Worm (Caenorhabditis elegans) whole organism, L1 larva: ENCODE measurements around the gene str-94.

Experiments
- C04F5.9 ChIP-seq: sonication (generic microtip); optimal IDR thresholded peaks from 2 replicates; lab custom pipeline; 2016; ENCODE audit warnings: missing genetic modification characterization, missing compliant biosample characterization
- aha-1 ChIP-seq: fragments of 150-350 bp; optimal IDR thresholded peaks from 2 replicates; lab custom pipeline; 2014; ENCODE audit warnings: missing biosample characterization, missing genetic modification characterization
- alr-1 ChIP-seq: fragments of 200-800 bp; sonication (Bioruptor generic); optimal IDR thresholded peaks from 2 replicates; lab custom pipeline; 2018; ENCODE audit warnings: borderline replicate concordance, mild to moderate bottlenecking, missing genetic modification characterization, missing compliant biosample characterization
- aly-2 ChIP-seq: fragments of 150-350 bp; optimal IDR thresholded peaks from 2 replicates; lab custom pipeline; 2014; ENCODE audit warnings: missing biosample characterization, missing genetic modification characterization
- blmp-1 ChIP-seq: fragments of 150-350 bp; optimal IDR thresholded peaks from 2 replicates; lab custom pipeline; 2014; ENCODE audit warnings: missing biosample characterization, missing genetic modification characterization
- ceh-63 ChIP-seq: fragments of 200-800 bp; sonication (Bioruptor generic); optimal IDR thresholded peaks from 2 replicates; lab custom pipeline; 2018; ENCODE audit warnings: mild to moderate bottlenecking, missing genetic modification characterization, missing compliant biosample characterization
- ceh-88 ChIP-seq: fragments of 200-800 bp; sonication (Bioruptor generic); IDR thresholded peaks from 2 replicates; pipeline ENCODE4 v1.3.6; 2022; ENCODE audit warnings: missing genetic modification characterization, missing compliant biosample characterization
- ceh-90 ChIP-seq: sonication (generic microtip); optimal IDR thresholded peaks from 2 replicates; lab custom pipeline; 2016; ENCODE audit warnings: missing genetic modification characterization, missing compliant biosample characterization
- dpl-1 ChIP-seq, 3 experiments: fragments of 150-350 bp in 2 of 3; sonication (generic microtip) in 1 of 3; optimal IDR thresholded peaks; 2 replicates each; lab custom pipeline; 2014 to 2017; ENCODE audit warnings: missing biosample characterization in 3 of 3, missing genetic modification characterization in 3 of 3, missing genetic modification reagents in 3 of 3
- dsc-1 ChIP-seq: sonication (generic microtip); optimal IDR thresholded peaks from 2 replicates; lab custom pipeline; 2016; ENCODE audit warnings: mild to moderate bottlenecking, missing genetic modification characterization, missing compliant biosample characterization
- efl-1 ChIP-seq, 4 experiments: fragments of 150-350 bp; optimal IDR thresholded peaks in 3 of 4; peaks in 1 of 4; 1 replicate in 1 of 4; 2 replicates in 3 of 4; lab custom pipeline; 2014; ENCODE audit warnings: missing biosample characterization in 2 of 4, missing genetic modification characterization in 2 of 4, missing genetic modification reagents in 2 of 4
- efl-3 ChIP-seq: fragments of 200-800 bp; sonication (Bioruptor generic); optimal IDR thresholded peaks from 2 replicates; lab custom pipeline; 2018; ENCODE audit warnings: mild to moderate bottlenecking, missing genetic modification characterization, missing compliant biosample characterization
- egl-13 ChIP-seq: sonication (generic microtip); optimal IDR thresholded peaks from 2 replicates; lab custom pipeline; 2016; ENCODE audit warnings: missing genotype, missing genetic modification reagents, missing genetic modification characterization, missing compliant biosample characterization
- egl-27 ChIP-seq, 2 experiments: fragments of 150-350 bp in 1 of 2; sonication (generic microtip); optimal IDR thresholded peaks; 3 replicates each; lab custom pipeline; 2017 to 2018; ENCODE audit warnings: missing biosample characterization in 2 of 2, missing genetic modification characterization in 2 of 2, missing genetic modification reagents in 2 of 2
- elt-2 ChIP-seq: sonication (generic microtip); optimal IDR thresholded peaks from 2 replicates; lab custom pipeline; 2016; ENCODE audit warnings: missing genetic modification characterization, mild to moderate bottlenecking, inconsistent platforms, missing compliant biosample characterization, missing genetic modification reagents
- ets-5 ChIP-seq: fragments of 200-800 bp; sonication (Bioruptor generic); IDR thresholded peaks from 2 replicates; pipeline ENCODE4 v1.3.6; 2022; ENCODE audit warnings: missing genetic modification characterization, missing compliant biosample characterization
- fkh-10 ChIP-seq: sonication (generic microtip); optimal IDR thresholded peaks from 2 replicates; lab custom pipeline; 2017; ENCODE audit warnings: missing biosample characterization, missing genetic modification reagents, missing genetic modification characterization
- fos-1 ChIP-seq: fragments of 150-350 bp; optimal IDR thresholded peaks from 2 replicates; lab custom pipeline; 2014; ENCODE audit warnings: missing biosample characterization, missing genetic modification characterization
- grh-1 ChIP-seq: fragments of 200-800 bp; sonication (Bioruptor generic); IDR thresholded peaks from 2 replicates; pipeline ENCODE4 v1.3.6; 2022; ENCODE audit warnings: missing genetic modification reagents, missing genetic modification characterization, missing compliant biosample characterization
- hlh-17 ChIP-seq: fragments of 200-800 bp; sonication (Bioruptor generic); optimal IDR thresholded peaks from 2 replicates; lab custom pipeline; 2018; ENCODE audit warnings: missing genetic modification characterization, mild to moderate bottlenecking, missing compliant biosample characterization, moderate library complexity, borderline replicate concordance
- jun-1 ChIP-seq: fragments of 150-350 bp; optimal IDR thresholded peaks from 2 replicates; lab custom pipeline; 2014; ENCODE audit warnings: missing biosample characterization, missing genetic modification reagents, missing genetic modification characterization
- lin-14 ChIP-seq: fragments of 200-800 bp; sonication (Bioruptor generic); optimal IDR thresholded peaks from 2 replicates; lab custom pipeline; 2018; ENCODE audit warnings: mild to moderate bottlenecking, missing genetic modification characterization, moderate library complexity, missing compliant biosample characterization
- lin-15B ChIP-seq: fragments of 150-350 bp; sonication (generic microtip); optimal IDR thresholded peaks from 3 replicates; lab custom pipeline; 2014; ENCODE audit warnings: missing biosample characterization, missing genetic modification characterization
- lin-39 ChIP-seq: fragments of 150-350 bp; optimal IDR thresholded peaks from 2 replicates; lab custom pipeline; 2014; ENCODE audit warnings: missing biosample characterization, missing genetic modification reagents, missing genetic modification characterization
- lir-3 ChIP-seq: sonication (generic microtip); optimal IDR thresholded peaks from 2 replicates; lab custom pipeline; 2016; ENCODE audit warnings: mild to moderate bottlenecking, missing genetic modification characterization, moderate library complexity, missing compliant biosample characterization; ENCODE audit not compliant: poor library complexity
- mef-2 ChIP-seq: fragments of 150-350 bp; optimal IDR thresholded peaks from 2 replicates; lab custom pipeline; 2014; ENCODE audit warnings: missing biosample characterization, missing genetic modification characterization
- nhr-11 ChIP-seq: fragments of 150-350 bp; optimal IDR thresholded peaks from 2 replicates; lab custom pipeline; 2014; ENCODE audit warnings: missing biosample characterization, missing genetic modification characterization
- nhr-12 ChIP-seq: sonication (generic microtip); optimal IDR thresholded peaks from 2 replicates; lab custom pipeline; 2017; ENCODE audit warnings: missing biosample characterization, missing genetic modification characterization
- nhr-19 ChIP-seq: fragments of 200-800 bp; sonication (Bioruptor generic); conservative IDR thresholded peaks from 2 replicates; pipeline ENCODE4 v1.3.6; 2022; ENCODE audit warnings: missing genetic modification characterization, missing compliant biosample characterization
- nhr-71 ChIP-seq: sonication (generic microtip); optimal IDR thresholded peaks from 2 replicates; lab custom pipeline; 2016; ENCODE audit warnings: mild to moderate bottlenecking, missing genetic modification characterization, moderate library complexity, missing compliant biosample characterization
- nhr-76 ChIP-seq: sonication (generic microtip); optimal IDR thresholded peaks from 2 replicates; lab custom pipeline; 2017; ENCODE audit warnings: missing biosample characterization, missing genetic modification characterization
- nhr-85 ChIP-seq: sonication (generic microtip); peaks from one replicate; lab custom pipeline; 2016; ENCODE audit warnings: missing genetic modification characterization, inconsistent platforms, missing compliant biosample characterization
- pag-3 ChIP-seq: sonication (generic microtip); optimal IDR thresholded peaks from 2 replicates; lab custom pipeline; 2017; ENCODE audit warnings: missing genetic modification characterization, mild to moderate bottlenecking, missing compliant biosample characterization, antibody characterized with exemption, borderline replicate concordance; ENCODE audit not compliant: insufficient read depth
- pqm-1 ChIP-seq: sonication (generic microtip); optimal IDR thresholded peaks from 3 replicates; lab custom pipeline; 2017; ENCODE audit warnings: missing biosample characterization, missing genetic modification characterization
- rnt-1 ChIP-seq: sonication (generic microtip); optimal IDR thresholded peaks from 2 replicates; lab custom pipeline; 2016; ENCODE audit warnings: mild to moderate bottlenecking, missing genetic modification characterization, moderate library complexity, missing compliant biosample characterization
- skn-1 ChIP-seq: fragments of 150-350 bp; optimal IDR thresholded peaks from 2 replicates; lab custom pipeline; 2014; ENCODE audit warnings: missing biosample characterization, missing genetic modification characterization
- snpc-4 ChIP-seq: fragments of 150-350 bp; optimal IDR thresholded peaks from 2 replicates; lab custom pipeline; 2014; ENCODE audit warnings: missing biosample characterization, missing genetic modification characterization
- sox-4 ChIP-seq: sonication (generic microtip); optimal IDR thresholded peaks from 2 replicates; lab custom pipeline; 2016; ENCODE audit warnings: missing genetic modification characterization, missing compliant biosample characterization
- sptf-1 ChIP-seq: fragments of 150-350 bp; optimal IDR thresholded peaks from 2 replicates; lab custom pipeline; 2014; ENCODE audit warnings: missing biosample characterization, missing genetic modification characterization
- sup-37 ChIP-seq: fragments of 200-800 bp; sonication (Bioruptor generic); optimal IDR thresholded peaks from 2 replicates; lab custom pipeline; 2018; ENCODE audit warnings: mild to moderate bottlenecking, missing genetic modification characterization, missing compliant biosample characterization
- tbx-2 ChIP-seq: sonication (generic microtip); optimal IDR thresholded peaks from 2 replicates; lab custom pipeline; 2016; ENCODE audit warnings: missing genetic modification characterization, missing compliant biosample characterization
- tlp-1 ChIP-seq: fragments of 150-350 bp; optimal IDR thresholded peaks from 2 replicates; lab custom pipeline; 2014; ENCODE audit warnings: missing biosample characterization, missing genetic modification characterization
- unc-86 ChIP-seq: sonication (generic microtip); optimal IDR thresholded peaks from 2 replicates; lab custom pipeline; 2016; ENCODE audit warnings: missing genetic modification characterization, missing compliant biosample characterization
- vab-15 ChIP-seq: sonication (generic microtip); optimal IDR thresholded peaks from 2 replicates; lab custom pipeline; 2017; ENCODE audit warnings: missing genotype, mild to moderate bottlenecking, missing genetic modification characterization, missing compliant biosample characterization
- xbp-1 ChIP-seq: sonication (generic microtip); optimal IDR thresholded peaks from 2 replicates; lab custom pipeline; 2016; ENCODE audit warnings: missing genetic modification characterization, missing compliant biosample characterization
- zip-4 ChIP-seq: fragments of 200-800 bp; sonication (Bioruptor generic); optimal IDR thresholded peaks from 2 replicates; lab custom pipeline; 2018; ENCODE audit warnings: mild to moderate bottlenecking, missing genetic modification characterization, moderate library complexity, missing compliant biosample characterization
- ztf-11 ChIP-seq, 2 experiments: sonication (generic microtip); optimal IDR thresholded peaks; 2 replicates each; lab custom pipeline; 2016 to 2017; ENCODE audit warnings: missing genetic modification characterization in 2 of 2, missing biosample characterization in 1 of 2, missing compliant biosample characterization in 1 of 2

str-94 gene

DNA sequence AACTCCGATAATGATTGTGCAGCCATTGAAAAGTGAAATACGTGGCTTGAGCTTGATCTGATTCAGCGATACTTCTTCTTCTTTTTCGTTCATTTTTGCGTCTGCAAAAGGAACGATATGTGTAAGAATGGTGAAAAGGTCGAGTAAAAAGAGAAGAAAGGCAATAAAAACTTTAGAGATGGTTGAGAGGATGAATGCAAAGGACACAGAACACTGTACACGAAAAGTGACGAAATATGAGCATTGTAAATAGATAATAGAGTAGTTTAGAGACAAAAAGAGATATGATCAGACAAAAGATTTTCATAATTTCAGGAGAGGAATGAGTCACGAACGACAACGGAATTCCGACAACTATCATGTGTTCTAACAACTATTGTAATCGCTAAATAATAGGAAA, 2.8 kb downstream of the str-94 start, which contains the start of gene aat-2:
TSS of gene aat-2 (minus strand) at position 101 of the 400 bp plus-strand sequence.
- no peak for TF ChIP-seq elt-2 (tag; lab: Kevin White, UChicago)
- no peak for TF ChIP-seq nhr-85 (tag; lab: Kevin White, UChicago)
- no peak for TF ChIP-seq sup-37 (GFP tag; lab: Kevin White, UChicago)
- TF ChIP-seq lin-15B (tag; lab: Kevin White, UChicago) = no peak
- TF ChIP-seq sox-4 (tag; lab: Kevin White, UChicago) = no peak
- no peak for TF ChIP-seq ztf-11 (tag; optimal IDR thresholded peaks at IDR 0.05; lab: Kevin White, UChicago)
- TF ChIP-seq sptf-1 (tag; lab: Kevin White, UChicago) = no peak
- TF ChIP-seq nhr-19 (GFP tag; lab: Robert Waterston, UW) = no peak

DNA sequence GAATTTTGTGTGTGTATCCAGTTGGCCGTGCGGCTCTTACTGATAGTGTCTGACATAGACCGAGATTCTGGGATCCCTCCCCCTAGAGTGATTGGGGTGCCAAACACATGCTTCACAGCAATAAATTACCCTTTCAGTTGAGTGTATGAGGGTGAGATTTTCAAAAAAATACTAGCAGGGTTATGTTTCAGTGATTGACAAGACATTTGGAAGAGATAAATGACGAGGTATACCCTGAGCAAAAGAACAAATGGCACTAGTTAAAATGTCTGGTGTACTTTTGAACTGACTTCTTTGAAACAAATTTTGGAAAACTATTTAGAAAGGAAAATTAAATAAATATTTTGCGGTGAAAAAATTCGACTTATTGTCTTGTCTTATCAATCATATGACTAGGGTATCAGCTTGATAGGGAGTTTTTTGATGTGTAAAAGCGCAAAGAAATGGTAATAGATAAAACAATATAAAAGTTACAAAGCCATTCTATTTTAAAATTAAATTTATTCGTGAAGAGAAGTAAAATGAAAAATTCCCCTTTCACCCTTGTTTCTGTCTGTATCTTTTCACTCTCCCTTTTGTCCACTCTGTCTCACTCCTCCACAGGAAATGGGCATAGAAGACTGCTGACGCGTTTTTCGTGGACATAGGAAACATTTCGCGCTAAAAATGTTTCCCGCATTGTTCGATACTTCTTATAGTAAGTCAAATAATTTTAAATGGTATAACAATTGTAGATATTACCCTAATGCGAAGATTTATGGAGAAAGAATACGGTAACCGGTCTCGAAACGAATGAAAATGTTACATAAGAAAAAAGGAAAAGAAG, 5.7 kb downstream of the str-94 start, which contains the start of gene glo-4:
TSS of gene glo-4 (minus strand) at position 51 of the 826 bp plus-strand sequence.
- TF ChIP-seq unc-86 (tag; lab: Kevin White, UChicago) = peak; percentile 83
- peak; percentile 57; the same call in 1 of the 2 replicates for TF ChIP-seq grh-1 (GFP tag; lab: Robert Waterston, UW)
- TF ChIP-seq lin-15B (tag; lab: Kevin White, UChicago) = peak; percentile 54
- TF ChIP-seq nhr-19 (GFP tag; lab: Robert Waterston, UW) = peak; percentile 77
- TF ChIP-seq tlp-1 = no peak
- peak; percentile 92 for TF ChIP-seq nhr-71 (tag; lab: Kevin White, UChicago)
- TF ChIP-seq blmp-1 (tag; lab: Kevin White, UChicago) = peak; percentile 88
- no peak for TF ChIP-seq hlh-17
- TF ChIP-seq alr-1 = no peak
- no peak for TF ChIP-seq ceh-63 (GFP tag; lab: Kevin White, UChicago)
- TF ChIP-seq ztf-11 (tag; optimal IDR thresholded peaks at IDR 0.05; lab: Kevin White, UChicago) = peak in 1 of 2 experiments; percentile 38
- peak; percentile 78 for TF ChIP-seq rnt-1 (tag; lab: Kevin White, UChicago)
- peak; percentile 74 to 87 (median 83) for TF ChIP-seq dpl-1 (GFP tag; optimal IDR thresholded peaks at IDR 0.05; lab: Kevin White, UChicago)
- peak; percentile 9 for TF ChIP-seq jun-1 (tag; lab: Kevin White, UChicago)
- peak; percentile 52 for TF ChIP-seq egl-13 (tag; lab: Kevin White, UChicago)
- TF ChIP-seq egl-27 (tag; optimal IDR thresholded peaks at IDR 0.05; lab: Kevin White, UChicago) = no peak
- peak; percentile 82 to 85 for TF ChIP-seq efl-1 (optimal IDR thresholded peaks at IDR 0.05; lab: Kevin White, UChicago)
- peak; percentile 78 to 97 for TF ChIP-seq efl-1 (GFP tag; optimal IDR thresholded peaks at IDR 0.05 in 1 of 2; lab: Kevin White, UChicago)
- TF ChIP-seq skn-1 (tag; lab: Kevin White, UChicago) = peak; percentile 52
- TF ChIP-seq fos-1 = peak; percentile 58
- no peak for TF ChIP-seq aha-1 (tag; lab: Kevin White, UChicago)
- no peak for TF ChIP-seq vab-15 (tag; lab: Kevin White, UChicago)
- no peak for TF ChIP-seq efl-3
- no peak for TF ChIP-seq sup-37 (GFP tag; lab: Kevin White, UChicago)
- TF ChIP-seq xbp-1 = peak; percentile 81
- peak; percentile 69 for TF ChIP-seq snpc-4 (tag; lab: Kevin White, UChicago)
- peak; percentile 13 for TF ChIP-seq pag-3 (tag; lab: Kevin White, UChicago)
- TF ChIP-seq fkh-10 = peak; percentile 91
- TF ChIP-seq nhr-85 (tag; lab: Kevin White, UChicago) = peak; percentile 91
- no peak for TF ChIP-seq nhr-76 (tag; lab: Kevin White, UChicago)
- peak; percentile 4 for TF ChIP-seq ceh-90 (tag; lab: Kevin White, UChicago)
- peak; percentile 25 for TF ChIP-seq zip-4 (GFP tag; lab: Kevin White, UChicago)
- no peak for TF ChIP-seq nhr-11 (tag; lab: Kevin White, UChicago)
- peak; percentile 34 for TF ChIP-seq lin-39 (tag; lab: Kevin White, UChicago)
- no peak for TF ChIP-seq ceh-88 (GFP tag; lab: Robert Waterston, UW)
- TF ChIP-seq dsc-1 (tag; lab: Kevin White, UChicago) = peak; percentile 67
- no peak for TF ChIP-seq nhr-12 (tag; lab: Kevin White, UChicago)
- TF ChIP-seq lin-14 (GFP tag; lab: Kevin White, UChicago) = peak; percentile 94
- no peak for TF ChIP-seq ets-5
- peak; percentile 58 for TF ChIP-seq aly-2 (tag; lab: Kevin White, UChicago)
- TF ChIP-seq tbx-2 (tag; lab: Kevin White, UChicago) = peak; percentile 90
- peak; percentile 42 for TF ChIP-seq mef-2 (tag; lab: Kevin White, UChicago)
- TF ChIP-seq lir-3 = peak; percentile 28
- no peak for TF ChIP-seq pqm-1 (tag; lab: Kevin White, UChicago)
- TF ChIP-seq C04F5.9 = peak; percentile 26
